Fruit fly (Drosophila melanogaster) whole organism, wandering third instar larva: ENCODE measurements around the gene CG13907.

Experiments
- CG32264 ChIP-seq: fragments of 200-800 bp; sonication (Bioruptor generic); optimal IDR thresholded peaks from 2 replicates; lab custom pipeline; 2016; ENCODE audit warnings: missing biosample characterization, missing genetic modification characterization
- CG9705 ChIP-seq: fragments of 200-800 bp; sonication (Bioruptor generic); optimal IDR thresholded peaks from 2 replicates; lab custom pipeline; 2018; ENCODE audit warnings: missing biosample characterization, mild to moderate bottlenecking, missing genetic modification characterization
- CrebA ChIP-seq: fragments of 200-800 bp; sonication (Bioruptor generic); optimal IDR thresholded peaks from 2 replicates; lab custom pipeline; 2016; ENCODE audit warnings: missing biosample characterization, mild to moderate bottlenecking, missing genetic modification characterization, borderline replicate concordance
- Dif ChIP-seq: fragments of 200-275, 200-300 bp; sonication (Bioruptor generic); optimal IDR thresholded peaks from 2 replicates; lab custom pipeline; 2018; ENCODE audit warnings: missing biosample characterization, missing genetic modification characterization; ENCODE audit not compliant: partially characterized antibody
- GATAd ChIP-seq: sonication (Bioruptor generic); optimal IDR thresholded peaks from 2 replicates; lab custom pipeline; 2016; ENCODE audit warnings: missing biosample characterization, missing genetic modification characterization
- HLH106 ChIP-seq: fragments of 200-800 bp; optimal IDR thresholded peaks from 3 replicates; lab custom pipeline; 2019; ENCODE audit warnings: missing biosample characterization, mild to moderate bottlenecking, missing genetic modification characterization, moderate library complexity
- Hr78 ChIP-seq: fragments of >200 bp; optimal IDR thresholded peaks from 2 replicates; lab custom pipeline; 2017; ENCODE audit warnings: missing biosample characterization, missing genetic modification characterization
- Hr83 ChIP-seq: fragments of 200-300 bp; sonication (Bioruptor generic); optimal IDR thresholded peaks from 2 replicates; lab custom pipeline; 2016; ENCODE audit warnings: missing biosample characterization, mild to moderate bottlenecking, missing genetic modification characterization, moderate library complexity; ENCODE audit not compliant: poor library complexity, severe bottlenecking
- Mio ChIP-seq: sonication (Bioruptor generic); optimal IDR thresholded peaks from 2 replicates; lab custom pipeline; 2016; ENCODE audit warnings: missing biosample characterization, missing genetic modification characterization
- N ChIP-seq: fragments of >200 bp; optimal IDR thresholded peaks from 2 replicates; lab custom pipeline; 2018; ENCODE audit warnings: missing biosample characterization, missing external identifiers, missing genetic modification characterization
- Rel ChIP-seq, 2 experiments: fragments of 200-800 bp; sonication (Bioruptor generic) in 1 of 2; optimal IDR thresholded peaks; 2 replicates in 1 of 2; 3 replicates in 1 of 2; lab custom pipeline; 2016 to 2019; ENCODE audit warnings: mild to moderate bottlenecking in 2 of 2, missing biosample characterization in 2 of 2, missing genetic modification characterization in 2 of 2, moderate library complexity in 1 of 2
- Sp1 ChIP-seq: fragments of 200-800 bp; sonication (Bioruptor generic); optimal IDR thresholded peaks from 3 replicates; lab custom pipeline; 2019; ENCODE audit warnings: missing biosample characterization, mild to moderate bottlenecking, missing genetic modification characterization, moderate library complexity
- Vsx2 ChIP-seq: fragments of 200-300, 225-300 bp; sonication (Bioruptor generic); optimal IDR thresholded peaks from 2 replicates; lab custom pipeline; 2018; ENCODE audit warnings: missing biosample characterization, missing genetic modification characterization; ENCODE audit not compliant: partially characterized antibody
- br ChIP-seq: fragments of 200-800 bp; sonication (Bioruptor generic); optimal IDR thresholded peaks from 2 replicates; lab custom pipeline; 2016; ENCODE audit warnings: missing biosample characterization, missing genetic modification characterization
- brk ChIP-seq: fragments of 200-800 bp; sonication (Bioruptor generic); optimal IDR thresholded peaks from 2 replicates; lab custom pipeline; 2016; ENCODE audit warnings: missing biosample characterization, mild to moderate bottlenecking, missing genetic modification characterization
- dl ChIP-seq, 2 experiments: fragments of 175-275, 200-275 bp in 1 of 2; fragments of 200-275 bp in 1 of 2; sonication (Bioruptor generic); optimal IDR thresholded peaks; lab custom pipeline; 2018; ENCODE audit warnings: mild to moderate bottlenecking in 2 of 2, missing biosample characterization in 2 of 2, missing genetic modification characterization in 2 of 2, moderate library complexity in 2 of 2; ENCODE audit not compliant: partially characterized antibody in 2 of 2, insufficient read depth in 1 of 2
- foxo ChIP-seq, 2 experiments: fragments of 200-800 bp; sonication (Bioruptor generic); optimal IDR thresholded peaks; 2 replicates in 1 of 2; 3 replicates in 1 of 2; lab custom pipeline; 2016 to 2017; ENCODE audit warnings: missing biosample characterization in 2 of 2, missing genetic modification characterization in 2 of 2
- fru ChIP-seq: fragments of 200-800 bp; sonication (Bioruptor generic); optimal IDR thresholded peaks from 3 replicates; lab custom pipeline; 2016; ENCODE audit warnings: missing biosample characterization, mild to moderate bottlenecking, missing genetic modification characterization
- h ChIP-seq: fragments of 200-800 bp; sonication (Bioruptor generic); optimal IDR thresholded peaks from 3 replicates; lab custom pipeline; 2016; ENCODE audit warnings: missing biosample characterization, mild to moderate bottlenecking, missing genetic modification characterization
- jim ChIP-seq: fragments of 175-275, 200-325 bp; sonication (Bioruptor generic); optimal IDR thresholded peaks from 2 replicates; lab custom pipeline; 2016; ENCODE audit warnings: missing biosample characterization, mild to moderate bottlenecking, missing genetic modification characterization
- pan ChIP-seq: fragments of >200 bp; optimal IDR thresholded peaks from 2 replicates; lab custom pipeline; 2017
- psq ChIP-seq: fragments of 200-800 bp; sonication (Bioruptor generic); optimal IDR thresholded peaks from 3 replicates; lab custom pipeline; 2017; ENCODE audit warnings: missing biosample characterization, mild to moderate bottlenecking, missing genetic modification characterization, moderate library complexity
- rgr ChIP-seq: fragments of 200-800 bp; sonication (Bioruptor generic); optimal IDR thresholded peaks from 3 replicates; lab custom pipeline; 2016; ENCODE audit warnings: missing biosample characterization, mild to moderate bottlenecking, missing genetic modification characterization
- sv ChIP-seq: fragments of 200-800 bp; sonication (Bioruptor generic); optimal IDR thresholded peaks from 3 replicates; lab custom pipeline; 2016; ENCODE audit warnings: missing biosample characterization, missing genetic modification characterization
- usp ChIP-seq: fragments of >200 bp; optimal IDR thresholded peaks from 2 replicates; lab custom pipeline; 2017; ENCODE audit warnings: missing biosample characterization, missing genetic modification characterization

The CG13907 gene

dm6 chr3L:882892-883255 is 1.1 kb upstream of the CG13907 start:
- TF ChIP-seq HLH106 = no peak
- no peak for TF ChIP-seq Mio (GFP tag; lab: Kevin White, UChicago)
- no peak for TF ChIP-seq psq (GFP tag; lab: Kevin White, UChicago)
- TF ChIP-seq br (GFP tag; lab: Kevin White, UChicago) = no peak
- no peak for TF ChIP-seq Vsx2 (GFP tag; lab: Kevin White, UChicago)
- no peak for TF ChIP-seq pan (lab: Kevin White, UChicago)

- no peak for TF ChIP-seq GATAd (GFP tag; lab: Kevin White, UChicago)
- no peak for TF ChIP-seq Mio (GFP tag; lab: Kevin White, UChicago)
- TF ChIP-seq sv = no peak
- TF ChIP-seq Sp1 (GFP tag; lab: Kevin White, UChicago) = no peak
- TF ChIP-seq N (GFP tag; lab: Kevin White, UChicago) = no peak
- TF ChIP-seq fru (GFP tag; lab: Kevin White, UChicago) = no peak
Observed at dm6 chr3L:882236-882891, 551 bp upstream of the CG13907 start.

DNA sequence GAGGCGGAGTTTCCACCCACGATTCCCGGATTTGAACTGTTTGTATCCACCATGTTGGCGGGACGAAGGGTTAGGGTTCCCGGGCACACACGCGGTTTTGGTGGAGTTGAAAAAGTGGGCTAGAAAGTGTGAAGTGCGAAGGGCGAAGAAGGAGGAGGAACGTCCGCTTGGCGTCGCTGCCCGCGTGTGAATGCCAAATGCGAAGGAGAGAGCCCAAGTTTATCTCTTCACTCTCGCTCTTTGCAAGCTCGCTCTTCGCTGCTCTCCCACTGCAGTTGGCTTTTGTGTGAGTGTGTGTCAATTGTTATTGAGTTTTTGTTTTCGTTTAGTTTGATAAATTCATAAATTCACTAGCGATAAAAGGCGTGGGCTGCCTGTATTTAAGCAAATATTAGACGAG is 962 bp downstream of the CG13907 start:
- TF ChIP-seq jim (GFP tag; lab: Kevin White, UChicago) (no peak), foxo (GFP tag; optimal IDR thresholded peaks at IDR 0.05; lab: Kevin White, UChicago) (no peak), rgr (no peak), dl (GFP tag; optimal IDR thresholded peaks at IDR 0.05; lab: Kevin White, UChicago; ENCODE audit: insufficient read depth in 1 of 2, partially characterized antibody in 2 of 2) (peak; percentile 78 to 91), Dif (GFP tag; lab: Kevin White, UChicago) (peak; percentile 96), Sp1 (GFP tag; lab: Kevin White, UChicago) (no peak), usp (GFP tag; lab: Kevin White, UChicago) (no peak), psq (GFP tag; lab: Kevin White, UChicago) (no peak), Rel (GFP tag; optimal IDR thresholded peaks at IDR 0.05; lab: Kevin White, UChicago) (no peak), Rel (tag; optimal IDR thresholded peaks at IDR 0.05; lab: Kevin White, UChicago) (no peak), Mio (GFP tag; lab: Kevin White, UChicago) (no peak)

DNA sequence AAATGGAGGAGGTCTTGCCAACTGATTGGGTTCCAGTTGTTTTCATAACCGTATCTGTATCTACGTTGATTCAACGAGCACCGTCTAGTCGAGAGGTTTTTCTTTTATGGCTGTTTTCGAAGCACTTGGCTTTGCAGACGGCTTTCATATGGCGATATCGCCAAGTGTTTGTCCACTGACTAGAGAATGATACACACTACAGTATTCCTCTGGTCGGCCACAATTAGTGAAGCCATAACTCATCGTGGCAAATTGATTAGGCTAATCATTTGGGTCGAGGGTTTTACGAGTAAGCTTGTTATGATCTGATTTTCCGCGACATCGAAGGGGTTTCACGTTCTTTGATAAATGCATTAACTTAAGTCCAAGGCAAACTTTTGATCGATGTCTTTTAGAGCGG is 5.2 kb downstream of the CG13907 start:
- TF ChIP-seq CG32264 (GFP tag; lab: Kevin White, UChicago) = no peak
- no peak for TF ChIP-seq Rel (GFP tag; optimal IDR thresholded peaks at IDR 0.05; lab: Kevin White, UChicago)
- TF ChIP-seq Rel (tag; optimal IDR thresholded peaks at IDR 0.05; lab: Kevin White, UChicago) = peak; percentile 17
- TF ChIP-seq, all 38 proteins: peak for 1

dm6 chr3L:876087-876486 is 5.7 kb downstream of the CG13907 start:
- TF ChIP-seq N (GFP tag; lab: Kevin White, UChicago) = no peak
- TF ChIP-seq Hr83 (GFP tag; lab: Kevin White, UChicago) = peak; percentile 1

- TF ChIP-seq foxo (GFP tag; optimal IDR thresholded peaks at IDR 0.05; lab: Kevin White, UChicago) = no peak
- no peak for TF ChIP-seq Vsx2 (GFP tag; lab: Kevin White, UChicago)
- TF ChIP-seq CrebA (GFP tag; lab: Kevin White, UChicago) = no peak
- TF ChIP-seq psq (GFP tag; lab: Kevin White, UChicago) = no peak
- no peak for TF ChIP-seq N (GFP tag; lab: Kevin White, UChicago)
- no peak for TF ChIP-seq brk (GFP tag; lab: Kevin White, UChicago)
- TF ChIP-seq CG9705 = no peak
- TF ChIP-seq Hr78 (GFP tag; lab: Kevin White, UChicago) = no peak
- no peak for TF ChIP-seq h (GFP tag; lab: Kevin White, UChicago)
- TF ChIP-seq jim (GFP tag; lab: Kevin White, UChicago) = no peak
- TF ChIP-seq HLH106 = no peak
Observed at dm6 chr3L:875416-876011, 6.3 kb downstream of the CG13907 start.
